Fruit fly (Drosophila melanogaster) whole organism, embryonic: Measurements from ENCODE around the gene Patj.
A peak's percentile ranks its signal among the peaks of the same experiment; 100 is the strongest.

Source experiments
- Awh ChIP-seq: fragments of 200-800 bp; sonication (Bioruptor generic); IDR thresholded peaks from 2 replicates; pipeline ENCODE4, ENCODE4 v1.3.6; 2022; ENCODE audit warnings: missing biosample characterization, missing genetic modification characterization
- Bdp1 ChIP-seq: fragments of 200-800 bp; sonication (Bioruptor generic); optimal IDR thresholded peaks from 3 replicates; lab custom pipeline; 2016; ENCODE audit warnings: missing biosample characterization, missing genetic modification characterization
- CG1024 ChIP-seq: fragments of 200-800 bp; sonication (Bioruptor generic); IDR thresholded peaks from 2 replicates; pipeline ENCODE4 v1.3.6; 2022; ENCODE audit warnings: missing biosample characterization, missing genetic modification characterization
- CG11696 ChIP-seq: fragments of 200-800 bp; sonication (Bioruptor generic); IDR thresholded peaks from 2 replicates; pipeline ENCODE4 v1.3.6; 2022; ENCODE audit warnings: missing biosample characterization, missing genetic modification characterization
- CG1602 ChIP-seq: fragments of 200-800 bp; sonication (Bioruptor generic); optimal IDR thresholded peaks from 3 replicates; lab custom pipeline; 2016; ENCODE audit warnings: missing biosample characterization, missing genetic modification characterization
- CG1647 ChIP-seq: fragments of 200-800 bp; sonication (Bioruptor generic); optimal IDR thresholded peaks from 3 replicates; lab custom pipeline; 2016; ENCODE audit warnings: missing biosample characterization, missing genetic modification characterization
- CG16779 ChIP-seq: fragments of 200-800 bp; sonication (Bioruptor generic); IDR thresholded peaks from 2 replicates; pipeline ENCODE4 v1.3.6; 2022; ENCODE audit warnings: missing biosample characterization, missing genetic modification characterization
- CG18476 ChIP-seq: fragments of 200-800 bp; sonication (Bioruptor generic); optimal IDR thresholded peaks from 2 replicates; lab custom pipeline; 2016; ENCODE audit warnings: missing biosample characterization, mild to moderate bottlenecking, missing genetic modification characterization
- CG2199 ChIP-seq: fragments of 200-800 bp; sonication (Bioruptor generic); IDR thresholded peaks from 3 replicates; pipeline ENCODE4 v1.3.6; 2022; ENCODE audit warnings: missing biosample characterization, missing genetic modification characterization
- CG2678 ChIP-seq: fragments of 200-800 bp; sonication (Bioruptor generic); optimal IDR thresholded peaks from 3 replicates; lab custom pipeline; 2019; ENCODE audit warnings: missing biosample characterization, mild to moderate bottlenecking, missing genetic modification characterization, moderate library complexity
- CG6854 ChIP-seq: fragments of 200-800 bp; sonication (Bioruptor generic); optimal IDR thresholded peaks from 3 replicates; lab custom pipeline; 2017; ENCODE audit warnings: missing biosample characterization, mild to moderate bottlenecking, missing genetic modification characterization
- CG8290 ChIP-seq, 3 experiments: fragments of 200-800 bp; sonication (Bioruptor generic); optimal IDR thresholded peaks; 2 replicates each; lab custom pipeline; 2016 to 2019; ENCODE audit warnings: missing biosample characterization in 3 of 3, missing genetic modification characterization in 3 of 3, mild to moderate bottlenecking in 2 of 3, moderate library complexity in 1 of 3
- CG9932 ChIP-seq: fragments of 200-800 bp; sonication (Bioruptor generic); IDR thresholded peaks from 2 replicates; pipeline ENCODE4 v1.3.6; 2022; ENCODE audit warnings: missing biosample characterization, missing genetic modification characterization
- CHES-1-like ChIP-seq: fragments of 200-800 bp; sonication (Bioruptor generic); optimal IDR thresholded peaks from 2 replicates; lab custom pipeline; 2016; ENCODE audit warnings: missing biosample characterization, missing genetic modification characterization
- D ChIP-seq, 2 experiments: fragments of 200-800 bp in 1 of 2; fragments of >200 bp in 1 of 2; sonication (Bioruptor generic) in 1 of 2; optimal IDR thresholded peaks; 2 replicates in 1 of 2; 3 replicates in 1 of 2; lab custom pipeline; 2017; ENCODE audit warnings: mild to moderate bottlenecking in 1 of 2, missing biosample characterization in 1 of 2, missing genetic modification characterization in 1 of 2, missing genetic modification reagents in 1 of 2
- Dip2 ChIP-seq: fragments of 200-800 bp; sonication (Bioruptor generic); IDR thresholded peaks from 2 replicates; pipeline ENCODE4 v1.3.6; 2022; ENCODE audit warnings: missing biosample characterization, missing genetic modification characterization
- Dp ChIP-seq: fragments of 200-800 bp; sonication (Bioruptor generic); optimal IDR thresholded peaks from 2 replicates; lab custom pipeline; 2018; ENCODE audit warnings: missing biosample characterization, mild to moderate bottlenecking, missing genetic modification characterization, moderate library complexity
- Hmr ChIP-seq: fragments of 200-800 bp; sonication (Bioruptor generic); optimal IDR thresholded peaks from 3 replicates; lab custom pipeline; 2017; ENCODE audit warnings: mild to moderate bottlenecking, missing biosample characterization, missing genetic modification reagents, missing genetic modification characterization
- Hr3 ChIP-seq: fragments of 200-800 bp; sonication (Bioruptor generic); optimal IDR thresholded peaks from 3 replicates; lab custom pipeline; 2016; ENCODE audit warnings: missing biosample characterization, missing genetic modification characterization
- Mad ChIP-seq: fragments of 200-800 bp; sonication (Bioruptor generic); optimal IDR thresholded peaks from 2 replicates; lab custom pipeline; 2016; ENCODE audit warnings: missing biosample characterization, missing genetic modification characterization
- Neu2 ChIP-seq: fragments of 200-800 bp; sonication (Bioruptor generic); optimal IDR thresholded peaks from 3 replicates; lab custom pipeline; 2016; ENCODE audit warnings: missing biosample characterization, missing genetic modification characterization, borderline replicate concordance
- Nf-YA ChIP-seq: fragments of 200-800 bp; sonication (Bioruptor generic); IDR thresholded peaks from 2 replicates; pipeline ENCODE4 v1.3.6; 2022; ENCODE audit warnings: missing biosample characterization, missing genetic modification characterization
- Nf-YB ChIP-seq: fragments of 200-800 bp; sonication (Bioruptor generic); optimal IDR thresholded peaks from 3 replicates; lab custom pipeline; 2019; ENCODE audit warnings: missing biosample characterization, mild to moderate bottlenecking, missing genetic modification characterization, moderate library complexity
- Opbp ChIP-seq: fragments of 200-800 bp; sonication (Bioruptor generic); IDR thresholded peaks from 3 replicates; pipeline ENCODE4 v1.3.6; 2022; ENCODE audit warnings: missing biosample characterization, missing genetic modification characterization; ENCODE audit not compliant: partially characterized antibody
- TFAM ChIP-seq: fragments of 200-800 bp; sonication (Bioruptor generic); optimal IDR thresholded peaks from 2 replicates; lab custom pipeline; 2017; ENCODE audit warnings: missing biosample characterization, missing genetic modification characterization, inconsistent platforms
- ab ChIP-seq: fragments of 200-800 bp; sonication (Bioruptor generic); optimal IDR thresholded peaks from 2 replicates; lab custom pipeline; 2016; ENCODE audit warnings: missing biosample characterization, missing genetic modification characterization
- bbx ChIP-seq: fragments of 200-800 bp; sonication (Bioruptor generic); IDR thresholded peaks from 2 replicates; pipeline ENCODE4 v1.3.6; 2022; ENCODE audit warnings: missing biosample characterization, missing genetic modification characterization; ENCODE audit not compliant: partially characterized antibody
- chif ChIP-seq, 2 experiments: fragments of 200-800 bp; sonication (Bioruptor generic); optimal IDR thresholded peaks; 3 replicates each; lab custom pipeline; 2016; ENCODE audit warnings: missing biosample characterization in 2 of 2, missing genetic modification characterization in 2 of 2
- chinmo ChIP-seq: fragments of 200-800 bp; sonication (Bioruptor generic); IDR thresholded peaks from 4 replicates; pipeline ENCODE4 v1.3.6; 2022; ENCODE audit warnings: missing biosample characterization, missing genetic modification characterization; ENCODE audit not compliant: partially characterized antibody
- cwo ChIP-seq: fragments of 200-800 bp; sonication (Bioruptor generic); optimal IDR thresholded peaks from 3 replicates; lab custom pipeline; 2017; ENCODE audit warnings: missing biosample characterization, missing genetic modification characterization, mild to moderate bottlenecking, moderate library complexity, missing genetic modification reagents
- eve ChIP-seq, 2 experiments: fragments of >200 bp; optimal IDR thresholded peaks; 2 replicates each; lab custom pipeline; 2017; ENCODE audit warnings: missing biosample characterization in 2 of 2, missing genetic modification characterization in 2 of 2
- gsb-n ChIP-seq: fragments of 200-800 bp; sonication (Bioruptor generic); optimal IDR thresholded peaks from 3 replicates; lab custom pipeline; 2018; ENCODE audit warnings: missing biosample characterization, mild to moderate bottlenecking, missing genetic modification characterization
- hbn ChIP-seq: fragments of 200-800 bp; sonication (Bioruptor generic); IDR thresholded peaks from 2 replicates; pipeline ENCODE4 v1.3.6; 2022; ENCODE audit warnings: missing biosample characterization, missing genetic modification characterization; ENCODE audit not compliant: partially characterized antibody
- her ChIP-seq: fragments of 200-800 bp; sonication (Bioruptor generic); optimal IDR thresholded peaks from 2 replicates; lab custom pipeline; 2016; ENCODE audit warnings: missing biosample characterization, missing genetic modification characterization
- jing ChIP-seq: fragments of 200-800 bp; sonication (Bioruptor generic); optimal IDR thresholded peaks from 2 replicates; lab custom pipeline; 2018; ENCODE audit warnings: missing biosample characterization, mild to moderate bottlenecking, missing genetic modification characterization
- otp ChIP-seq: fragments of 200-800 bp; sonication (Bioruptor generic); IDR thresholded peaks from 3 replicates; pipeline ENCODE4, ENCODE4 v1.3.6; 2022; ENCODE audit warnings: missing biosample characterization, missing genetic modification characterization
- pb ChIP-seq: fragments of 200-800 bp; sonication (Bioruptor generic); optimal IDR thresholded peaks from 3 replicates; lab custom pipeline; 2016; ENCODE audit warnings: missing biosample characterization, missing genetic modification characterization
- ranshi ChIP-seq: fragments of 200-800 bp; sonication (Bioruptor generic); IDR thresholded peaks from 2 replicates; pipeline ENCODE4 v1.3.6; 2022; ENCODE audit warnings: missing biosample characterization, missing genetic modification characterization
- tll ChIP-seq, 2 experiments: fragments of 200-800 bp in 1 of 2; fragments of >200 bp in 1 of 2; sonication (Bioruptor generic) in 1 of 2; optimal IDR thresholded peaks; 2 replicates each; lab custom pipeline; 2017 to 2019; ENCODE audit warnings: missing biosample characterization in 2 of 2, missing genetic modification characterization in 2 of 2, mild to moderate bottlenecking in 1 of 2, moderate library complexity in 1 of 2
- trem ChIP-seq: fragments of 200-800 bp; optimal IDR thresholded peaks from 3 replicates; lab custom pipeline; 2019; ENCODE audit warnings: missing biosample characterization, mild to moderate bottlenecking, missing genetic modification characterization, moderate library complexity
- ttk ChIP-seq: fragments of 200-800 bp; sonication (Bioruptor generic); IDR thresholded peaks from 2 replicates; pipeline ENCODE4 v2.1.2; 2022; ENCODE audit warnings: missing biosample characterization, missing genetic modification characterization
- usp ChIP-seq: fragments of >200 bp; optimal IDR thresholded peaks from 2 replicates; lab custom pipeline; 2017; ENCODE audit warnings: missing biosample characterization, missing genetic modification characterization
- wor ChIP-seq: fragments of 200-800 bp; sonication (Bioruptor generic); IDR thresholded peaks from 2 replicates; pipeline ENCODE4 v1.3.6; 2022; ENCODE audit warnings: missing biosample characterization, missing genetic modification characterization
- z ChIP-seq: fragments of 200-800 bp; sonication (Bioruptor generic); IDR thresholded peaks from 3 replicates; pipeline ENCODE4 v1.3.6; 2022; ENCODE audit warnings: missing biosample characterization, missing genetic modification characterization

Patj gene

DNA sequence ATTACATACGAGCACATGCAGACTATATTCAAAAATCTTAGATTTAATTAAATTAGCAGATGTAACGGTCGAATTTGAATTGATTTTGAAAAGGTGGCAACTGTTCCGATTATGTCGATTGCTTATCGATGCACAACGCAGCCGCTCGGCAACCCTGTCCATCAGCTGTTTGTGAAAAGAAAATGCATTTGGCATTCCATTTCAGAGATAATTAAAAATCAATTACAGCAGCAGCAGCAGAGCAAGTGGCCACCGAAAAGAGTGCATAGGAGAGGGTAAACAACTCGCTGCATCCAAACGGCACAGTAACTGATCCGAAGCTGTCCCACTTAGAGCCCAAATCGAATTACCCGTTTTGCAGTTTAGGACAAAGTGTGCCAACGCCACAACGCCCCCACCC lies at the start of gene Patj (continued):
- TF ChIP-seq Nf-YA (GFP tag; lab: Robert Waterston, UW) (no peak), CG1647 (GFP tag; lab: Kevin White, UChicago) (no peak), ranshi (GFP tag; lab: Robert Waterston, UW) (no peak), otp (GFP tag; lab: Robert Waterston, UW) (peak; percentile 47), Hmr (GFP tag; lab: Kevin White, UChicago) (no peak), gsb-n (no peak), wor (no peak), Bdp1 (no peak), D (optimal IDR thresholded peaks at IDR 0.05; lab: Kevin White, UChicago) (no peak), D (GFP tag; optimal IDR thresholded peaks at IDR 0.05; lab: Kevin White, UChicago) (no peak), Opbp (GFP tag; lab: Robert Waterston, UW) (no peak), z (GFP tag; lab: Robert Waterston, UW) (no peak), CG11696 (GFP tag; lab: Robert Waterston, UW) (no peak), cwo (GFP tag; lab: Kevin White, UChicago) (no peak), CG2678 (no peak), CG1024 (no peak), CG9932 (no peak), Dp (GFP tag; lab: Kevin White, UChicago) (peak; percentile 69), ab (GFP tag; lab: Kevin White, UChicago) (no peak), CG16779 (GFP tag; lab: Robert Waterston, UW) (no peak), Awh (GFP tag; lab: Robert Waterston, UW) (no peak), Neu2 (no peak), CG2199 (GFP tag; lab: Robert Waterston, UW) (no peak), Hr3 (no peak), CG8290 (GFP tag; optimal IDR thresholded peaks at IDR 0.05; lab: Kevin White, UChicago) (no peak), CG8290 (tag; optimal IDR thresholded peaks at IDR 0.05; lab: Kevin White, UChicago) (no peak), Mad (GFP tag; lab: Kevin White, UChicago) (no peak), eve (GFP tag; optimal IDR thresholded peaks at IDR 0.05; lab: Kevin White, UChicago) (no peak), ttk (GFP tag; lab: Robert Waterston, UW) (no peak), chinmo (GFP tag; lab: Robert Waterston, UW) (peak; percentile 99), CHES-1-like (GFP tag; lab: Kevin White, UChicago) (no peak), her (GFP tag; lab: Kevin White, UChicago) (no peak), trem (tag; lab: Kevin White, UChicago) (peak; percentile 68), CG18476 (GFP tag; lab: Kevin White, UChicago) (no peak), pb (GFP tag; lab: Kevin White, UChicago) (no peak), Nf-YB (GFP tag; lab: Kevin White, UChicago) (no peak), TFAM (GFP tag; lab: Kevin White, UChicago) (no peak), CG6854 (GFP tag; lab: Kevin White, UChicago) (no peak), tll (GFP tag; optimal IDR thresholded peaks at IDR 0.05; lab: Kevin White, UChicago) (no peak), Dip2 (GFP tag; lab: Robert Waterston, UW) (no peak), bbx (GFP tag; lab: Robert Waterston, UW) (no peak; the same call in 1 of the 2 replicates), jing (GFP tag; lab: Kevin White, UChicago) (no peak), hbn (GFP tag; lab: Robert Waterston, UW) (peak; percentile 37; the same call in 1 of the 2 replicates), chif (GFP tag; optimal IDR thresholded peaks at IDR 0.05; lab: Kevin White, UChicago) (no peak), usp (GFP tag; lab: Kevin White, UChicago) (no peak), CG1602 (GFP tag; lab: Kevin White, UChicago) (no peak)
